Worm (Caenorhabditis elegans): ENCODE measurements around the gene clec-47.

ce11 chrV:15181899-15182298 is 6.3 kb downstream of the clec-47 start:
- TF ChIP-seq ceh-16 (tag; optimal IDR thresholded peaks at IDR 0.05) (no peak), unc-62 (GFP tag; optimal IDR thresholded peaks at IDR 0.05) (no peak), lin-15B (tag; optimal IDR thresholded peaks at IDR 0.05) (no peak), nhr-23 (tag; optimal IDR thresholded peaks at IDR 0.05) (no peak), ztf-4 (tag; optimal IDR thresholded peaks at IDR 0.05) (no peak), ama-1 (optimal IDR thresholded peaks at IDR 0.05) (no peak), ztf-11 (tag; optimal IDR thresholded peaks at IDR 0.05) (no peak), fos-1 (tag; optimal IDR thresholded peaks at IDR 0.05) (no peak), skn-1 (tag; optimal IDR thresholded peaks at IDR 0.05) (no peak)
